Worm (Caenorhabditis elegans) whole organism, late embryonic: ENCODE data around the gene col-132.

Experiments used
- ahr-1 ChIP-seq: sonication (generic microtip); optimal IDR thresholded peaks from 2 replicates; lab custom pipeline; 2016; ENCODE audit warnings: missing genetic modification characterization, missing compliant biosample characterization
- ama-1 ChIP-seq: fragments of 150-350 bp; optimal IDR thresholded peaks from 2 replicates; lab custom pipeline; 2014
- fkh-10 ChIP-seq: fragments of 150-350 bp; optimal IDR thresholded peaks from 2 replicates; lab custom pipeline; 2014; ENCODE audit warnings: missing biosample characterization, missing genetic modification reagents, missing genetic modification characterization
- nhr-11 ChIP-seq: fragments of 150-350 bp; optimal IDR thresholded peaks from 2 replicates; lab custom pipeline; 2014; ENCODE audit warnings: missing biosample characterization, missing genetic modification characterization
- nhr-232 ChIP-seq: sonication (generic microtip); optimal IDR thresholded peaks from 2 replicates; lab custom pipeline; 2016; ENCODE audit warnings: missing genetic modification characterization, missing compliant biosample characterization
- ref-2 ChIP-seq: sonication (generic microtip); optimal IDR thresholded peaks from 2 replicates; lab custom pipeline; 2016; ENCODE audit warnings: missing genetic modification characterization, missing compliant biosample characterization
- sox-4 ChIP-seq: sonication (generic microtip); optimal IDR thresholded peaks from 2 replicates; lab custom pipeline; 2017; ENCODE audit warnings: mild to moderate bottlenecking, missing genetic modification characterization, inconsistent platforms, missing compliant biosample characterization

- TF ChIP-seq sox-4 (tag; lab: Kevin White, UChicago) (no peak), ahr-1 (no peak), fkh-10 (GFP tag; lab: Kevin White, UChicago) (no peak), ama-1 (lab: Kevin White, UChicago) (no peak), nhr-11 (tag; lab: Kevin White, UChicago) (no peak), ref-2 (tag; lab: Kevin White, UChicago) (no peak), nhr-232 (tag; lab: Kevin White, UChicago) (no peak)
These were observed 1.1 kb downstream of the col-132 start for ce11 chrIV:13089671-13090242.
